Fruit fly (Drosophila melanogaster): Measurements from ENCODE around the gene eIF4EHP.
A peak's percentile ranks its signal among the peaks of the same experiment; 100 is the strongest.

eIF4EHP gene

dm6 chr3R:24050690-24051440 is 57.9 kb downstream of the eIF4EHP start, which contains the start of the genes Atg6 and Pisd (continued):
- peak; percentile 38; the same call in 1 of the 2 replicates for TF ChIP-seq Dref (GFP tag; IDR thresholded peaks at IDR 0.05)
- no peak for TF ChIP-seq Asciz (GFP tag; optimal IDR thresholded peaks at IDR 0.05)
- TF ChIP-seq Fer3 (tag; optimal IDR thresholded peaks at IDR 0.05) = no peak
- no peak for TF ChIP-seq jumu (GFP tag; optimal IDR thresholded peaks at IDR 0.05)
- TF ChIP-seq CG13894 (tag; optimal IDR thresholded peaks at IDR 0.05) = peak; percentile 82
- no peak for TF ChIP-seq CG13775 (GFP tag; optimal IDR thresholded peaks at IDR 0.05)
- TF ChIP-seq Tbp (GFP tag; optimal IDR thresholded peaks at IDR 0.05) = no peak
- no peak for TF ChIP-seq CG2199 (GFP tag; IDR thresholded peaks at IDR 0.05)
- TF ChIP-seq CG8944 (GFP tag; optimal IDR thresholded peaks at IDR 0.05) = no peak
- TF ChIP-seq al (GFP tag; IDR thresholded peaks at IDR 0.05) = 0 out of 2 replicates have a peak, but pooled peaks have one; percentile 26
- TF ChIP-seq Nf-YC (tag; optimal IDR thresholded peaks at IDR 0.05) = peak; percentile 47
- no peak for TF ChIP-seq gcm2 (GFP tag; optimal IDR thresholded peaks at IDR 0.05)
- no peak for TF ChIP-seq CG6765 (GFP tag; optimal IDR thresholded peaks at IDR 0.05)
- no peak for TF ChIP-seq cad (GFP tag; optimal IDR thresholded peaks at IDR 0.05)
- peak; percentile 84 for TF ChIP-seq kni (GFP tag; optimal IDR thresholded peaks at IDR 0.05)
- TF ChIP-seq CG43689 (GFP tag; IDR thresholded peaks at IDR 0.05) = no peak
- TF ChIP-seq cg (GFP tag; optimal IDR thresholded peaks at IDR 0.05) = peak; percentile 2
- TF ChIP-seq Bgb (GFP tag; IDR thresholded peaks at IDR 0.05; ENCODE audit: partially characterized antibody) = no peak; the same call in 1 of the 2 replicates
- TF ChIP-seq gfzf (GFP tag; optimal IDR thresholded peaks at IDR 0.05) = peak; percentile 28
- TF ChIP-seq Abd-B (GFP tag; optimal IDR thresholded peaks at IDR 0.05) = peak; percentile 36
- no peak for TF ChIP-seq NFAT (GFP tag; IDR thresholded peaks at IDR 0.05)
- TF ChIP-seq E2f2 (GFP tag; IDR thresholded peaks at IDR 0.05) = peak; percentile 35; the same call in 1 of the 2 replicates
- TF ChIP-seq CG11695 (GFP tag; IDR thresholded peaks at IDR 0.05) = no peak
- TF ChIP-seq Ets65A (GFP tag) = no peak
- TF ChIP-seq Side (GFP tag; optimal IDR thresholded peaks at IDR 0.05) = peak; percentile 39
- TF ChIP-seq Ravus (GFP tag; IDR thresholded peaks at IDR 0.05) = no peak
- no peak; the same call in 1 of the 2 replicates for TF ChIP-seq tna (GFP tag; IDR thresholded peaks at IDR 0.05; ENCODE audit: partially characterized antibody)
- TF ChIP-seq chinmo (GFP tag; IDR thresholded peaks at IDR 0.05; ENCODE audit: partially characterized antibody) = peak; percentile 77; the same call in 2 of the 4 replicates
- no peak for TF ChIP-seq CG6654 (GFP tag; optimal IDR thresholded peaks at IDR 0.05)
- peak; percentile 47; the same call in 2 of the 3 replicates for TF ChIP-seq CG17361 (GFP tag; IDR thresholded peaks at IDR 0.05)
- no peak for TF ChIP-seq Hsf (GFP tag; optimal IDR thresholded peaks at IDR 0.05)
- TF ChIP-seq CG4820 (GFP tag; optimal IDR thresholded peaks at IDR 0.05) = no peak
- TF ChIP-seq hkb (optimal IDR thresholded peaks at IDR 0.05) = no peak
- TF ChIP-seq hkb (GFP tag; IDR thresholded peaks at IDR 0.05) = peak; percentile 32; the same call in 1 of the 2 replicates
- no peak for TF ChIP-seq CG10565 (GFP tag; optimal IDR thresholded peaks at IDR 0.05)
- no peak for TF ChIP-seq gcm (GFP tag; optimal IDR thresholded peaks at IDR 0.05)
- no peak for TF ChIP-seq pb (GFP tag; optimal IDR thresholded peaks at IDR 0.05)
- TF ChIP-seq CG3407 (GFP tag; optimal IDR thresholded peaks at IDR 0.05) = no peak
- no peak for TF ChIP-seq CG14667 (GFP tag; IDR thresholded peaks at IDR 0.05)
- TF ChIP-seq Oli (tag; optimal IDR thresholded peaks at IDR 0.05) = no peak
- TF ChIP-seq CG30431 (GFP tag; optimal IDR thresholded peaks at IDR 0.05) = no peak
- peak; percentile 62 for TF ChIP-seq HmgZ (tag; optimal IDR thresholded peaks at IDR 0.05)
- TF ChIP-seq dm (GFP tag; optimal IDR thresholded peaks at IDR 0.05) = peak; percentile 10
- TF ChIP-seq CG14710 (tag; optimal IDR thresholded peaks at IDR 0.05) = peak; percentile 48
- TF ChIP-seq Pdp1 (GFP tag; optimal IDR thresholded peaks at IDR 0.05) = peak in 1 of 2 experiments; percentile 59
- peak; percentile 15 for TF ChIP-seq bigmax (GFP tag; optimal IDR thresholded peaks at IDR 0.05)
- peak; percentile 20 for TF ChIP-seq CG17802 (tag; optimal IDR thresholded peaks at IDR 0.05)
- no peak for TF ChIP-seq slou (GFP tag; optimal IDR thresholded peaks at IDR 0.05)
- no peak for TF ChIP-seq ssp (GFP tag; IDR thresholded peaks at IDR 0.05)
- no peak for TF ChIP-seq Ets97D (GFP tag; optimal IDR thresholded peaks at IDR 0.05)
